Fruit fly (Drosophila melanogaster): ENCODE results near the gene CG33630.

CG33630 gene

DNA sequence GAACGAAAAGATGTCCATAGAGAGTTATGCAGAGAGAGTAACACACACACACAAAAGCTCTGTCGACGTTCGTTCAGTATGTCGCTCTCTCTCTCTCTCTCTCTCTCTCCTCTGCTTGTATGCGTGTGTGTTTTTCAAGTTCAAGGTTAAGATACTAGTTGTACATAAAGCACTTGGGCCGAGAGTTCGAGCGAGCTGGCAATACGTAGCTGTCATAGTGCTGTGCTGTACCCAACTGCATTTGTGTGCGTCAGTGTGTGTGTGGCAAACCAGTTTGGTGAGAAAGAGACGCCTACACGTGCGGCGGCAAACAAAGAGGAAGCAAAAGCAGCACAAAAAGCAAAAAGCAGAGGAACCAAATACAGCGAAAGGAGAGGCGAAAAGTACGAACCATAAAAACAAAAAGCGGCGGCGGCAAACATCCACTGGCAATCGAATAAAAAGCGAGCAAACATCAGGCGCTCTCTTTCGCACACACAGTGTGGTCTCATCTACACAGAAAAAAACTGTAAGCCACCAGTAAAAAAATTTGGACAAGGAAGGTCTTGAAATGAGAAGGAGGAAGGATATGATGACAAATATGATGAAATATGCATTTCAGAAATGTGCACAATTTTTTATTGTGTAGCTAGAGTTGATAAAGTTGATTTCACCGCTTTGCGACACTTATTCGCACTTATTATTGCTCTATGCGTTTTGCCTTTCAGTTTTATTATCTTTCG is 24.9 kb downstream of the CG33630 start (continued):
- no peak for TF ChIP-seq CG17802 (tag; optimal IDR thresholded peaks at IDR 0.05)
- TF ChIP-seq CG9932 (GFP tag; IDR thresholded peaks at IDR 0.05) = peak; percentile 67
- TF ChIP-seq CG6272 (GFP tag; IDR thresholded peaks at IDR 0.05) = 0 out of 2 replicates have a peak, but pooled peaks have one; percentile 33
- no peak for TF ChIP-seq Hr39 (optimal IDR thresholded peaks at IDR 0.05)
- no peak for TF ChIP-seq HLHmδ (GFP tag; optimal IDR thresholded peaks at IDR 0.05)
- peak; percentile 90 for TF ChIP-seq sens (GFP tag)
- no peak for TF ChIP-seq CG3838 (GFP tag; optimal IDR thresholded peaks at IDR 0.05)
- TF ChIP-seq CG11398 (GFP tag; optimal IDR thresholded peaks at IDR 0.05) = peak; percentile 51
- TF ChIP-seq CG2889 (GFP tag; IDR thresholded peaks at IDR 0.05) = peak; percentile 55; the same call in 1 of the 3 replicates
- TF ChIP-seq Hmx (GFP tag; optimal IDR thresholded peaks at IDR 0.05) = no peak
- TF ChIP-seq CG5245 (GFP tag; optimal IDR thresholded peaks at IDR 0.05) = peak; percentile 12
- TF ChIP-seq CG14710 (tag; optimal IDR thresholded peaks at IDR 0.05) = peak; percentile 7
- peak in 1 of 2 experiments; percentile 86 for TF ChIP-seq eve (GFP tag; optimal IDR thresholded peaks at IDR 0.05)
- 0 out of 3 replicates have a peak, but pooled peaks have one; percentile 42 for TF ChIP-seq mld (GFP tag; IDR thresholded peaks at IDR 0.05; ENCODE audit: partially characterized antibody)
- TF ChIP-seq bigmax (GFP tag; optimal IDR thresholded peaks at IDR 0.05) = no peak
- TF ChIP-seq pros (GFP tag; optimal IDR thresholded peaks at IDR 0.05) = peak; percentile 80
- peak; percentile 83 for TF ChIP-seq ind (GFP tag; optimal IDR thresholded peaks at IDR 0.05)
- TF ChIP-seq CG9437 (GFP tag; optimal IDR thresholded peaks at IDR 0.05) = no peak
- no peak for TF ChIP-seq sim (GFP tag; IDR thresholded peaks at IDR 0.05)
- peak; percentile 52 for TF ChIP-seq CG15269 (tag; optimal IDR thresholded peaks at IDR 0.05)
- no peak for TF ChIP-seq oc (tag; optimal IDR thresholded peaks at IDR 0.05)
- TF ChIP-seq Sin3A (optimal IDR thresholded peaks at IDR 0.05) = no peak
- TF ChIP-seq gro (GFP tag; optimal IDR thresholded peaks at IDR 0.05) = peak; percentile 80
- no peak for TF ChIP-seq lov (optimal IDR thresholded peaks at IDR 0.05)
- no peak for TF ChIP-seq lov (GFP tag; IDR thresholded peaks at IDR 0.05)
- peak; percentile 21 for TF ChIP-seq btn (GFP tag; optimal IDR thresholded peaks at IDR 0.05)
- TF ChIP-seq dpn (GFP tag; optimal IDR thresholded peaks at IDR 0.05) = peak; percentile 71 to 82
- no peak for TF ChIP-seq CG12744 (GFP tag; optimal IDR thresholded peaks at IDR 0.05)
- TF ChIP-seq CG9215 (GFP tag; IDR thresholded peaks at IDR 0.05) = no peak
- peak; percentile 8 for TF ChIP-seq NC2β (GFP tag; optimal IDR thresholded peaks at IDR 0.05)
- peak; percentile 40 for TF ChIP-seq CG2875 (GFP tag; optimal IDR thresholded peaks at IDR 0.05)
- no peak for TF ChIP-seq Jarid2 (GFP tag; optimal IDR thresholded peaks at IDR 0.05)
- 0 out of 2 replicates have a peak, but pooled peaks have one; percentile 8 for TF ChIP-seq GATAe (GFP tag; conservative IDR thresholded peaks at IDR 0.05)
- peak; percentile 57; the same call in 1 of the 2 replicates for TF ChIP-seq CG8765 (GFP tag; IDR thresholded peaks at IDR 0.05)
- no peak for TF ChIP-seq CG13894 (tag; optimal IDR thresholded peaks at IDR 0.05)
- peak; percentile 11 for TF ChIP-seq Nf-YB (GFP tag; optimal IDR thresholded peaks at IDR 0.05)
- TF ChIP-seq ftz-f1 (GFP tag; optimal IDR thresholded peaks at IDR 0.05) = peak; percentile 99
- peak; percentile 59 for TF ChIP-seq ab (GFP tag; optimal IDR thresholded peaks at IDR 0.05)
- peak; percentile 78 for TF ChIP-seq CG11456 (GFP tag; IDR thresholded peaks at IDR 0.05)
- peak; percentile 32 for TF ChIP-seq jing (GFP tag; optimal IDR thresholded peaks at IDR 0.05)
- peak; percentile 39 for TF ChIP-seq D19B (GFP tag; optimal IDR thresholded peaks at IDR 0.05)
- peak; percentile 69 for TF ChIP-seq HLH3B (GFP tag; IDR thresholded peaks at IDR 0.05)
- TF ChIP-seq Abd-B (GFP tag; optimal IDR thresholded peaks at IDR 0.05) = peak; percentile 61
- 0 out of 2 replicates have a peak, but pooled peaks have one; percentile 25 for TF ChIP-seq wor (GFP tag; IDR thresholded peaks at IDR 0.05)
- no peak for TF ChIP-seq CG12299 (tag; optimal IDR thresholded peaks at IDR 0.05)
- TF ChIP-seq CG11247 (GFP tag; IDR thresholded peaks at IDR 0.05) = peak; percentile 64
- 0 out of 3 replicates have a peak, but pooled peaks have one; percentile 50 for TF ChIP-seq CG3726 (GFP tag; IDR thresholded peaks at IDR 0.05)
- peak; percentile 22 for TF ChIP-seq CG13424 (tag; optimal IDR thresholded peaks at IDR 0.05)
- TF ChIP-seq CG31388 (GFP tag; optimal IDR thresholded peaks at IDR 0.05) = no peak
- TF ChIP-seq CG8359 (GFP tag; optimal IDR thresholded peaks at IDR 0.05; ENCODE audit: borderline replicate concordance) = no peak

Measured in whole organism, embryonic.